Fruit fly (Drosophila melanogaster): ENCODE data around the gene Alms1a.

- TF ChIP-seq CG7101 (tag; optimal IDR thresholded peaks at IDR 0.05), result no peak
- no peak for TF ChIP-seq cnc (optimal IDR thresholded peaks at IDR 0.05)
- TF ChIP-seq CG14711 (tag; optimal IDR thresholded peaks at IDR 0.05), result peak; percentile 5
- no peak for TF ChIP-seq cic (GFP tag; optimal IDR thresholded peaks at IDR 0.05)
- TF ChIP-seq CG7045 (GFP tag; optimal IDR thresholded peaks at IDR 0.05), result no peak
- TF ChIP-seq Clk (GFP tag; optimal IDR thresholded peaks at IDR 0.05), result no peak
- no peak for TF ChIP-seq ovo (GFP tag; optimal IDR thresholded peaks at IDR 0.05)
- no peak for TF ChIP-seq CG12768 (GFP tag; optimal IDR thresholded peaks at IDR 0.05)
- TF ChIP-seq CG11617 (GFP tag; optimal IDR thresholded peaks at IDR 0.05), result peak; percentile 28
Measured at dm6 chrX:4649751-4650150, 13.9 kb upstream of the Alms1a start, which contains the start of the genes Cbp80 and Torsin.
